Fruit fly (Drosophila melanogaster) whole organism, pupa: Measurements from ENCODE around the gene Cpr23B.

ENCODE experiments used
- CG10348 ChIP-seq: fragments of 200-800 bp; sonication (Bioruptor generic); IDR thresholded peaks from 2 replicates; pipeline ENCODE4 v1.3.6; 2022; ENCODE audit warnings: missing biosample characterization, missing genetic modification characterization
- CG12605 ChIP-seq: fragments of 200-800 bp; sonication (Bioruptor generic); IDR thresholded peaks from 2 replicates; pipeline ENCODE4 v1.3.6; 2022; ENCODE audit warnings: missing biosample characterization, missing genetic modification characterization
- CG13204 ChIP-seq: fragments of 200-800 bp; sonication (Bioruptor generic); optimal IDR thresholded peaks from 2 replicates; lab custom pipeline; 2018; ENCODE audit warnings: missing biosample characterization, mild to moderate bottlenecking, missing genetic modification characterization, moderate library complexity
- CG14655 ChIP-seq: fragments of 200-800 bp; sonication (Bioruptor generic); optimal IDR thresholded peaks from 3 replicates; lab custom pipeline; 2017; ENCODE audit warnings: mild to moderate bottlenecking, missing biosample characterization, missing genetic modification reagents, missing genetic modification characterization
- CG15710 ChIP-seq: fragments of 200-800 bp; sonication (Bioruptor generic); optimal IDR thresholded peaks from 2 replicates; lab custom pipeline; 2018; ENCODE audit warnings: missing biosample characterization, mild to moderate bottlenecking, missing genetic modification characterization, moderate library complexity
- CG17806 ChIP-seq: fragments of 200-800 bp; sonication (Bioruptor generic); optimal IDR thresholded peaks from 2 replicates; lab custom pipeline; 2018; ENCODE audit warnings: missing biosample characterization, mild to moderate bottlenecking, missing genetic modification characterization, moderate library complexity
- CG32121 ChIP-seq: fragments of 200-800 bp; sonication (Bioruptor generic); IDR thresholded peaks from 2 replicates; pipeline ENCODE4 v1.3.6; 2022; ENCODE audit warnings: missing biosample characterization, missing genetic modification characterization
- CG34367 ChIP-seq: fragments of 200-800 bp; sonication (Bioruptor generic); optimal IDR thresholded peaks from 2 replicates; lab custom pipeline; 2018; ENCODE audit warnings: missing biosample characterization, mild to moderate bottlenecking, missing genetic modification characterization
- CG4496 ChIP-seq: fragments of 200-800 bp; sonication (Bioruptor generic); IDR thresholded peaks from 3 replicates; pipeline ENCODE4 v1.3.6; 2022; ENCODE audit warnings: missing biosample characterization, missing genetic modification characterization
- CG8159 ChIP-seq: fragments of 200-800 bp; sonication (Bioruptor generic); optimal IDR thresholded peaks from 3 replicates; lab custom pipeline; 2018; ENCODE audit warnings: missing biosample characterization, mild to moderate bottlenecking, missing genetic modification characterization, moderate library complexity
- CG8301 ChIP-seq: fragments of 200-800 bp; sonication (Bioruptor generic); optimal IDR thresholded peaks from 2 replicates; lab custom pipeline; 2018; ENCODE audit warnings: missing biosample characterization, mild to moderate bottlenecking, missing genetic modification characterization
- CG9948 ChIP-seq: fragments of 200-800 bp; sonication (Bioruptor generic); optimal IDR thresholded peaks from 2 replicates; lab custom pipeline; 2018; ENCODE audit warnings: missing biosample characterization, mild to moderate bottlenecking, missing genetic modification characterization, moderate library complexity
- D1 ChIP-seq: fragments of 200-800 bp; sonication (Bioruptor generic); optimal IDR thresholded peaks from 2 replicates; lab custom pipeline; 2018; ENCODE audit warnings: missing biosample characterization, mild to moderate bottlenecking, missing genetic modification characterization, moderate library complexity
- EcR ChIP-seq: fragments of 200-800 bp; sonication (Bioruptor generic); optimal IDR thresholded peaks from 3 replicates; lab custom pipeline; 2019; ENCODE audit warnings: missing biosample characterization, missing genetic modification characterization, mild to moderate bottlenecking, moderate library complexity, missing genetic modification reagents
- Ets98B ChIP-seq: fragments of 200-800 bp; sonication (Bioruptor generic); IDR thresholded peaks from 2 replicates; pipeline ENCODE4 v1.3.6; 2022; ENCODE audit warnings: missing biosample characterization, missing genetic modification characterization
- Pif1A ChIP-seq: fragments of 200-800 bp; sonication (Bioruptor generic); optimal IDR thresholded peaks from 3 replicates; lab custom pipeline; 2016; ENCODE audit warnings: missing biosample characterization, missing genetic modification characterization
- Pif1B ChIP-seq: fragments of 200-800 bp; sonication (Bioruptor generic); optimal IDR thresholded peaks from 3 replicates; lab custom pipeline; 2016; ENCODE audit warnings: missing biosample characterization, missing genetic modification characterization
- Snoo ChIP-seq: fragments of 200-800 bp; sonication (Bioruptor generic); optimal IDR thresholded peaks from 3 replicates; lab custom pipeline; 2017; ENCODE audit warnings: missing biosample characterization, mild to moderate bottlenecking, missing genetic modification characterization, inconsistent platforms
- fd96Ca ChIP-seq: fragments of 200-800 bp; sonication (Bioruptor generic); IDR thresholded peaks from 3 replicates; pipeline ENCODE4 v1.3.6; 2022; ENCODE audit warnings: missing biosample characterization, missing genetic modification characterization
- gl ChIP-seq: fragments of 200-800 bp; sonication (Bioruptor generic); optimal IDR thresholded peaks from 2 replicates; lab custom pipeline; 2018; ENCODE audit warnings: missing biosample characterization, mild to moderate bottlenecking, missing genetic modification characterization
- rn ChIP-seq: fragments of 200-800 bp; sonication (Bioruptor generic); IDR thresholded peaks from 2 replicates; pipeline ENCODE4 v1.3.6; 2022; ENCODE audit warnings: missing biosample characterization, missing genetic modification characterization

Gene Cpr23B

dm6 chr2L:2855773-2856615 lies 17.8 kb downstream of the Cpr23B start, which contains the start of the genes CG3104 and RpS21:
Gene CG3104 (minus strand): TSS chr2L:2855778.
Gene RpS21 (plus strand): TSS chr2L:2856070.
- TF ChIP-seq CG17806 (peak; percentile 37), Snoo (tag; lab: Kevin White, UChicago) (peak; percentile 86), CG9948 (tag; lab: Kevin White, UChicago) (peak; percentile 24), CG8159 (no peak), gl (tag; lab: Kevin White, UChicago) (no peak), fd96Ca (GFP tag; lab: Robert Waterston, UW) (peak; percentile 59; the same call in 2 of the 3 replicates), Ets98B (GFP tag; lab: Robert Waterston, UW) (peak; percentile 60; the same call in 1 of the 2 replicates), rn (GFP tag; lab: Robert Waterston, UW) (peak; percentile 63), Pif1B (peak; percentile 9), CG12605 (GFP tag; lab: Robert Waterston, UW) (peak; percentile 53; the same call in 1 of the 2 replicates), CG14655 (peak; percentile 67), CG8301 (tag; lab: Kevin White, UChicago) (peak; percentile 1), CG34367 (tag; lab: Kevin White, UChicago) (peak; percentile 57), CG10348 (GFP tag; lab: Robert Waterston, UW) (no peak), CG15710 (peak; percentile 53), EcR (GFP tag; lab: Kevin White, UChicago) (no peak), Pif1A (peak; percentile 54), D1 (no peak), CG13204 (GFP tag; lab: Kevin White, UChicago) (peak; percentile 48), CG32121 (GFP tag; lab: Robert Waterston, UW) (peak; percentile 36; the same call in 1 of the 2 replicates), CG4496 (peak; percentile 84)

dm6 chr2L:2856960-2857584 lies 18.9 kb downstream of the Cpr23B start, which contains the start of gene CG2991:
Gene CG2991 (plus strand): TSS chr2L:2857164.
- TF ChIP-seq CG12605 (GFP tag; lab: Robert Waterston, UW) (no peak), Pif1A (peak; percentile 15), EcR (GFP tag; lab: Kevin White, UChicago) (peak; percentile 21), CG10348 (GFP tag; lab: Robert Waterston, UW) (no peak), CG8159 (peak; percentile 18), Snoo (tag; lab: Kevin White, UChicago) (no peak), rn (GFP tag; lab: Robert Waterston, UW) (no peak), D1 (no peak), Ets98B (GFP tag; lab: Robert Waterston, UW) (peak; percentile 11; the same call in 1 of the 2 replicates), gl (tag; lab: Kevin White, UChicago) (no peak), CG4496 (0 out of 3 replicates have a peak, but pooled peaks have one; percentile 17), fd96Ca (GFP tag; lab: Robert Waterston, UW) (no peak), CG13204 (GFP tag; lab: Kevin White, UChicago) (no peak), CG34367 (tag; lab: Kevin White, UChicago) (no peak), Pif1B (peak; percentile 48), CG9948 (tag; lab: Kevin White, UChicago) (no peak), CG14655 (no peak), CG32121 (GFP tag; lab: Robert Waterston, UW) (no peak), CG17806 (no peak), CG8301 (tag; lab: Kevin White, UChicago) (no peak), CG15710 (no peak)

- TF ChIP-seq CG8159 (peak; percentile 56), Ets98B (GFP tag; lab: Robert Waterston, UW) (peak; percentile 84), CG34367 (tag; lab: Kevin White, UChicago) (peak; percentile 32), CG13204 (GFP tag; lab: Kevin White, UChicago) (no peak), gl (tag; lab: Kevin White, UChicago) (no peak), CG15710 (no peak), D1 (no peak), CG10348 (GFP tag; lab: Robert Waterston, UW) (no peak), CG8301 (tag; lab: Kevin White, UChicago) (peak; percentile 80), CG9948 (tag; lab: Kevin White, UChicago) (peak; percentile 55), CG4496 (peak; percentile 83), CG12605 (GFP tag; lab: Robert Waterston, UW) (peak; percentile 65), CG14655 (peak; percentile 84), fd96Ca (GFP tag; lab: Robert Waterston, UW) (peak; percentile 84), EcR (GFP tag; lab: Kevin White, UChicago) (peak; percentile 10), rn (GFP tag; lab: Robert Waterston, UW) (peak; percentile 41; the same call in 1 of the 2 replicates), Snoo (tag; lab: Kevin White, UChicago) (peak; percentile 63), CG32121 (GFP tag; lab: Robert Waterston, UW) (peak; percentile 81), Pif1A (peak; percentile 28), Pif1B (peak; percentile 48), CG17806 (peak; percentile 48)
- TF ChIP-seq, all 21 proteins: peak for 16
Observed at dm6 chr2L:2857862-2858734, 19.9 kb downstream of the Cpr23B start.
